Worm (Caenorhabditis elegans) whole organism, early embryonic: ENCODE results near the gene K12H6.8.
A peak's percentile ranks its signal among the peaks of the same experiment; 100 is the strongest.

Experiments used
- B0310.2 ChIP-seq: sonication (generic microtip); optimal IDR thresholded peaks from 2 replicates; lab custom pipeline; 2016; ENCODE audit warnings: mild to moderate bottlenecking, missing genetic modification characterization, missing compliant biosample characterization
- F13C5.2 ChIP-seq: sonication (generic microtip); optimal IDR thresholded peaks from 2 replicates; lab custom pipeline; 2017; ENCODE audit warnings: mild to moderate bottlenecking, missing genetic modification characterization, inconsistent platforms, missing compliant biosample characterization
- aly-1 ChIP-seq: sonication (generic microtip); optimal IDR thresholded peaks from 2 replicates; lab custom pipeline; 2016; ENCODE audit warnings: missing genetic modification characterization, missing compliant biosample characterization
- ama-1 ChIP-seq: fragments of 150-350 bp; optimal IDR thresholded peaks from 2 replicates; lab custom pipeline; 2014
- ceh-13 ChIP-seq: fragments of 200-800 bp; sonication (Bioruptor generic); optimal IDR thresholded peaks from 2 replicates; lab custom pipeline; 2018; ENCODE audit warnings: mild to moderate bottlenecking, missing genetic modification characterization, missing compliant biosample characterization
- ceh-36 ChIP-seq: sonication (generic microtip); optimal IDR thresholded peaks from 2 replicates; lab custom pipeline; 2016; ENCODE audit warnings: missing genetic modification characterization, inconsistent platforms, missing compliant biosample characterization
- ets-7 ChIP-seq: sonication (generic microtip); optimal IDR thresholded peaks from 2 replicates; lab custom pipeline; 2016; ENCODE audit warnings: missing genotype, missing genetic modification characterization, missing compliant biosample characterization
- flt-1 ChIP-seq: fragments of 200-800 bp; sonication (Bioruptor generic); IDR thresholded peaks from 2 replicates; pipeline ENCODE4 v1.3.6; 2022; ENCODE audit warnings: missing genetic modification characterization, missing compliant biosample characterization
- hmbx-1 ChIP-seq: sonication (generic microtip); optimal IDR thresholded peaks from 2 replicates; lab custom pipeline; 2016; ENCODE audit warnings: mild to moderate bottlenecking, missing genetic modification characterization, missing compliant biosample characterization
- hmg-4 ChIP-seq: fragments of 200-800 bp; sonication (Bioruptor generic); optimal IDR thresholded peaks from 2 replicates; lab custom pipeline; 2018; ENCODE audit warnings: mild to moderate bottlenecking, missing genetic modification characterization, missing compliant biosample characterization
- hnd-1 ChIP-seq: sonication (generic microtip); optimal IDR thresholded peaks from 2 replicates; lab custom pipeline; 2016; ENCODE audit warnings: missing genetic modification characterization, missing compliant biosample characterization
- pes-1 ChIP-seq: fragments of 200-800 bp; sonication (Bioruptor generic); IDR thresholded peaks from 2 replicates; pipeline ENCODE4 v1.3.6; 2022; ENCODE audit warnings: missing genetic modification reagents, missing genetic modification characterization, missing compliant biosample characterization
- scrt-1 ChIP-seq: fragments of 200-800 bp; sonication (Bioruptor generic); IDR thresholded peaks from 2 replicates; pipeline ENCODE4 v1.3.6; 2022; ENCODE audit warnings: missing genetic modification characterization, missing compliant biosample characterization
- sea-1 ChIP-seq: fragments of 200-800 bp; sonication (Bioruptor generic); conservative IDR thresholded peaks from 2 replicates; pipeline ENCODE4 v1.3.6; 2022; ENCODE audit warnings: missing genetic modification characterization, missing compliant biosample characterization
- tbx-11 ChIP-seq: fragments of 200-800 bp; sonication (Bioruptor generic); IDR thresholded peaks from 2 replicates; pipeline ENCODE4 v1.3.6; 2022; ENCODE audit warnings: missing genetic modification characterization, missing compliant biosample characterization
- tbx-37 ChIP-seq: fragments of 200-800 bp; sonication (Bioruptor generic); conservative IDR thresholded peaks from 2 replicates; pipeline ENCODE4 v1.3.6; 2022; ENCODE audit warnings: missing genetic modification reagents, missing genetic modification characterization, missing compliant biosample characterization
- tra-4 ChIP-seq: sonication (generic microtip); optimal IDR thresholded peaks from 2 replicates; lab custom pipeline; 2017; ENCODE audit warnings: missing genetic modification characterization, missing compliant biosample characterization

Gene K12H6.8

ce11 chrII:2827859-2828403 lies at the start of gene K12H6.8:
TSS of gene K12H6.8 (plus strand) at chrII:2827896.
- no peak for TF ChIP-seq tbx-11 (GFP tag; lab: Robert Waterston, UW)
- TF ChIP-seq hmg-4, result no peak
- TF ChIP-seq ama-1 (lab: Kevin White, UChicago), result peak; percentile 73

- no peak for TF ChIP-seq tbx-11 (GFP tag; lab: Robert Waterston, UW)
- TF ChIP-seq B0310.2 (tag; lab: Kevin White, UChicago), result no peak
- no peak for TF ChIP-seq scrt-1 (GFP tag; lab: Robert Waterston, UW)
- no peak for TF ChIP-seq aly-1 (tag; lab: Kevin White, UChicago)
- TF ChIP-seq F13C5.2 (tag; lab: Kevin White, UChicago), result no peak
- TF ChIP-seq tra-4 (tag; lab: Kevin White, UChicago), result no peak
- no peak for TF ChIP-seq hnd-1
- no peak for TF ChIP-seq pes-1 (GFP tag; lab: Robert Waterston, UW)
- no peak for TF ChIP-seq hmg-4
- no peak for TF ChIP-seq ets-7 (tag; lab: Kevin White, UChicago)
- TF ChIP-seq ceh-36, result no peak
- TF ChIP-seq tbx-37 (GFP tag; lab: Robert Waterston, UW), result no peak
- no peak for TF ChIP-seq flt-1 (GFP tag; lab: Robert Waterston, UW)
- no peak for TF ChIP-seq hmbx-1 (tag; lab: Kevin White, UChicago)
- no peak for TF ChIP-seq ama-1 (lab: Kevin White, UChicago)
- TF ChIP-seq sea-1 (GFP tag; lab: Robert Waterston, UW), result no peak
- no peak for TF ChIP-seq ceh-13 (GFP tag; lab: Kevin White, UChicago)
Measured at ce11 chrII:2779253-2779652, 48.4 kb upstream of the K12H6.8 start, which contains the start of gene F08D12.3. TSS of gene F08D12.3 (plus strand) at chrII:2779553.

ce11 chrII:2780804-2781203 lies 46.9 kb upstream of the K12H6.8 start:
- no peak for TF ChIP-seq aly-1 (tag; lab: Kevin White, UChicago)
- TF ChIP-seq flt-1 (GFP tag; lab: Robert Waterston, UW), result no peak
- TF ChIP-seq hnd-1, result no peak
- TF ChIP-seq scrt-1 (GFP tag; lab: Robert Waterston, UW), result no peak
- no peak for TF ChIP-seq tbx-37 (GFP tag; lab: Robert Waterston, UW)
- no peak for TF ChIP-seq tbx-11 (GFP tag; lab: Robert Waterston, UW)
- no peak for TF ChIP-seq hmbx-1 (tag; lab: Kevin White, UChicago)
- no peak for TF ChIP-seq sea-1 (GFP tag; lab: Robert Waterston, UW)
- no peak for TF ChIP-seq ceh-36
- TF ChIP-seq F13C5.2 (tag; lab: Kevin White, UChicago), result no peak
- TF ChIP-seq pes-1 (GFP tag; lab: Robert Waterston, UW), result no peak
- TF ChIP-seq ceh-13 (GFP tag; lab: Kevin White, UChicago), result no peak
- no peak for TF ChIP-seq hmg-4
- TF ChIP-seq ets-7 (tag; lab: Kevin White, UChicago), result no peak
- no peak for TF ChIP-seq B0310.2 (tag; lab: Kevin White, UChicago)
- TF ChIP-seq tra-4 (tag; lab: Kevin White, UChicago), result no peak
- TF ChIP-seq ama-1 (lab: Kevin White, UChicago), result no peak

- TF ChIP-seq pes-1 (GFP tag; lab: Robert Waterston, UW), result no peak
- TF ChIP-seq tra-4 (tag; lab: Kevin White, UChicago), result no peak
- no peak for TF ChIP-seq sea-1 (GFP tag; lab: Robert Waterston, UW)
- no peak for TF ChIP-seq tbx-11 (GFP tag; lab: Robert Waterston, UW)
- no peak for TF ChIP-seq B0310.2 (tag; lab: Kevin White, UChicago)
- no peak for TF ChIP-seq ceh-13 (GFP tag; lab: Kevin White, UChicago)
- TF ChIP-seq hmbx-1 (tag; lab: Kevin White, UChicago), result no peak
Measured at ce11 chrII:2781355-2781754, 46.3 kb upstream of the K12H6.8 start, which contains the start of gene F08D12.2. TSS of gene F08D12.2 (plus strand) at chrII:2781655.

ce11 chrII:2783380-2783779 lies 44.3 kb upstream of the K12H6.8 start:
- TF ChIP-seq pes-1 (GFP tag; lab: Robert Waterston, UW), result no peak
- TF ChIP-seq hmg-4, result no peak
- TF ChIP-seq F13C5.2 (tag; lab: Kevin White, UChicago), result no peak
- TF ChIP-seq scrt-1 (GFP tag; lab: Robert Waterston, UW), result no peak
- no peak for TF ChIP-seq hmbx-1 (tag; lab: Kevin White, UChicago)
- TF ChIP-seq tbx-11 (GFP tag; lab: Robert Waterston, UW), result no peak
- no peak for TF ChIP-seq flt-1 (GFP tag; lab: Robert Waterston, UW)
- no peak for TF ChIP-seq tbx-37 (GFP tag; lab: Robert Waterston, UW)
- TF ChIP-seq B0310.2 (tag; lab: Kevin White, UChicago), result no peak
- TF ChIP-seq aly-1 (tag; lab: Kevin White, UChicago), result no peak
- TF ChIP-seq ceh-13 (GFP tag; lab: Kevin White, UChicago), result no peak
- TF ChIP-seq ets-7 (tag; lab: Kevin White, UChicago), result no peak
- no peak for TF ChIP-seq ceh-36
- no peak for TF ChIP-seq ama-1 (lab: Kevin White, UChicago)
- no peak for TF ChIP-seq hnd-1
- TF ChIP-seq sea-1 (GFP tag; lab: Robert Waterston, UW), result no peak
- TF ChIP-seq tra-4 (tag; lab: Kevin White, UChicago), result no peak

- TF ChIP-seq ceh-36, result no peak
- TF ChIP-seq scrt-1 (GFP tag; lab: Robert Waterston, UW), result no peak
- TF ChIP-seq hnd-1, result no peak
- TF ChIP-seq hmg-4, result no peak
- TF ChIP-seq B0310.2 (tag; lab: Kevin White, UChicago), result no peak
- TF ChIP-seq flt-1 (GFP tag; lab: Robert Waterston, UW), result no peak
- TF ChIP-seq hmbx-1 (tag; lab: Kevin White, UChicago), result no peak
- TF ChIP-seq ets-7 (tag; lab: Kevin White, UChicago), result no peak
- no peak for TF ChIP-seq tbx-37 (GFP tag; lab: Robert Waterston, UW)
Measured at ce11 chrII:2785787-2786186, 41.9 kb upstream of the K12H6.8 start.

ce11 chrII:2787031-2787512 lies 40.6 kb upstream of the K12H6.8 start, which contains the start of the genes F08D12.12 and srpa-72:
TSS of gene F08D12.12 (minus strand) at chrII:2787081.
TSS of gene srpa-72 (plus strand) at chrII:2787481.
- TF ChIP-seq tbx-37 (GFP tag; lab: Robert Waterston, UW) (no peak), ets-7 (tag; lab: Kevin White, UChicago) (no peak), tra-4 (tag; lab: Kevin White, UChicago) (no peak), F13C5.2 (tag; lab: Kevin White, UChicago) (peak; percentile 46), ceh-13 (GFP tag; lab: Kevin White, UChicago) (no peak)
